Worm (Caenorhabditis elegans): ENCODE measurements around the gene somi-1.

somi-1 gene

ce11 chrV:13402524-13402923 is 11.3 kb upstream of the somi-1 start (continued):
- no peak for TF ChIP-seq hlh-17 (GFP tag; optimal IDR thresholded peaks at IDR 0.05; ENCODE audit: borderline replicate concordance)
- no peak for TF ChIP-seq Y116A8C.19 (tag; optimal IDR thresholded peaks at IDR 0.05; ENCODE audit: borderline replicate concordance)
- no peak for TF ChIP-seq unc-86 (tag; optimal IDR thresholded peaks at IDR 0.05)
- no peak for TF ChIP-seq nhr-77 (tag; optimal IDR thresholded peaks at IDR 0.05)
- TF ChIP-seq irx-1 (tag; optimal IDR thresholded peaks at IDR 0.05), result no peak
- peak in 1 of 2 experiments; percentile 16 for TF ChIP-seq efl-1 (optimal IDR thresholded peaks at IDR 0.05)
- TF ChIP-seq efl-1 (GFP tag; optimal IDR thresholded peaks at IDR 0.05 in 1 of 2), result peak in 1 of 2 experiments; percentile 88
- no peak for TF ChIP-seq snpc-4 (tag; optimal IDR thresholded peaks at IDR 0.05)

- peak; percentile 63 for TF ChIP-seq lin-14 (GFP tag; optimal IDR thresholded peaks at IDR 0.05)
- TF ChIP-seq hlh-17 (GFP tag; optimal IDR thresholded peaks at IDR 0.05; ENCODE audit: borderline replicate concordance), result no peak
- TF ChIP-seq elt-2 (tag; optimal IDR thresholded peaks at IDR 0.05), result no peak
- no peak for TF ChIP-seq xbp-1 (tag; optimal IDR thresholded peaks at IDR 0.05)
- TF ChIP-seq Y116A8C.19 (tag; optimal IDR thresholded peaks at IDR 0.05; ENCODE audit: borderline replicate concordance), result no peak
- TF ChIP-seq nhr-84 (tag; optimal IDR thresholded peaks at IDR 0.05), result no peak
- TF ChIP-seq vab-15 (tag; optimal IDR thresholded peaks at IDR 0.05), result no peak
- no peak for TF ChIP-seq ztf-11 (tag; optimal IDR thresholded peaks at IDR 0.05)
- peak; percentile 38 for TF ChIP-seq dsc-1 (tag; optimal IDR thresholded peaks at IDR 0.05)
Measured at ce11 chrV:13401669-13402068, 10.5 kb upstream of the somi-1 start.

ce11 chrV:13396426-13396825 is 5.2 kb upstream of the somi-1 start:
- TF ChIP-seq nhr-12 (tag; optimal IDR thresholded peaks at IDR 0.05) (no peak), grh-1 (GFP tag; IDR thresholded peaks at IDR 0.05) (no peak), isw-1 (GFP tag; IDR thresholded peaks at IDR 0.05) (no peak), unc-98 (GFP tag; IDR thresholded peaks at IDR 0.05) (no peak), zip-4 (GFP tag; optimal IDR thresholded peaks at IDR 0.05) (no peak), ztf-4 (tag; optimal IDR thresholded peaks at IDR 0.05) (no peak), egl-13 (tag; optimal IDR thresholded peaks at IDR 0.05) (no peak), lir-3 (tag; optimal IDR thresholded peaks at IDR 0.05; ENCODE audit: poor library complexity) (no peak), sox-4 (tag; optimal IDR thresholded peaks at IDR 0.05) (no peak), lin-14 (GFP tag; optimal IDR thresholded peaks at IDR 0.05) (peak; percentile 79), fkh-4 (tag; optimal IDR thresholded peaks at IDR 0.05; ENCODE audit: borderline replicate concordance) (no peak), nhr-90 (tag; optimal IDR thresholded peaks at IDR 0.05; ENCODE audit: poor library complexity) (no peak), lin-13 (GFP tag; optimal IDR thresholded peaks at IDR 0.05) (no peak), hlh-4 (tag; optimal IDR thresholded peaks at IDR 0.05) (no peak), C04F5.9 (tag; optimal IDR thresholded peaks at IDR 0.05) (no peak), C34B4.2 (tag; optimal IDR thresholded peaks at IDR 0.05) (no peak), snpc-4 (tag; optimal IDR thresholded peaks at IDR 0.05) (no peak), hpl-2 (GFP tag; optimal IDR thresholded peaks at IDR 0.05) (no peak), xbp-1 (tag; optimal IDR thresholded peaks at IDR 0.05) (no peak), sup-37 (GFP tag; optimal IDR thresholded peaks at IDR 0.05) (no peak), ama-1 (optimal IDR thresholded peaks at IDR 0.05) (no peak), efl-3 (GFP tag; optimal IDR thresholded peaks at IDR 0.05) (no peak), fkh-8 (tag; optimal IDR thresholded peaks at IDR 0.05) (no peak), Y116A8C.19 (tag; optimal IDR thresholded peaks at IDR 0.05; ENCODE audit: borderline replicate concordance) (no peak), lsy-2 (tag; optimal IDR thresholded peaks at IDR 0.05) (no peak), nhr-77 (tag; optimal IDR thresholded peaks at IDR 0.05) (no peak), dpl-1 (GFP tag; optimal IDR thresholded peaks at IDR 0.05) (no peak), ets-5 (GFP tag; IDR thresholded peaks at IDR 0.05) (no peak), nhr-47 (tag; optimal IDR thresholded peaks at IDR 0.05) (peak; percentile 12), rnt-1 (tag; optimal IDR thresholded peaks at IDR 0.05) (peak; percentile 13), blmp-1 (tag; optimal IDR thresholded peaks at IDR 0.05) (no peak), ceh-63 (GFP tag; optimal IDR thresholded peaks at IDR 0.05) (no peak), ceh-8 (GFP tag; optimal IDR thresholded peaks at IDR 0.05) (no peak), lin-15B (tag; optimal IDR thresholded peaks at IDR 0.05) (no peak), efl-1 (optimal IDR thresholded peaks at IDR 0.05) (no peak), efl-1 (GFP tag; optimal IDR thresholded peaks at IDR 0.05 in 1 of 2) (peak in 1 of 2 experiments; percentile 86), lin-35 (GFP tag; optimal IDR thresholded peaks at IDR 0.05) (no peak), fos-1 (tag; optimal IDR thresholded peaks at IDR 0.05) (no peak), pqm-1 (tag; optimal IDR thresholded peaks at IDR 0.05) (no peak), ztf-11 (tag; optimal IDR thresholded peaks at IDR 0.05) (peak in 1 of 2 experiments; percentile 18), vab-15 (tag; optimal IDR thresholded peaks at IDR 0.05) (no peak), nhr-237 (tag; optimal IDR thresholded peaks at IDR 0.05) (no peak)

Measured in whole organism, L1 larva.